Worm (Caenorhabditis elegans) whole organism, young adult: ENCODE data around the gene srx-120.

Source experiments
- F22D6.2 ChIP-seq: sonication (generic microtip); optimal IDR thresholded peaks from 2 replicates; lab custom pipeline; 2016; ENCODE audit warnings: mild to moderate bottlenecking, missing genetic modification characterization, missing compliant biosample characterization
- F49E8.2 ChIP-seq: sonication (generic microtip); optimal IDR thresholded peaks from 3 replicates; lab custom pipeline; 2017; ENCODE audit warnings: missing genetic modification characterization, mild to moderate bottlenecking, missing compliant biosample characterization, antibody characterized with exemption, moderate library complexity; ENCODE audit not compliant: insufficient read depth
- ZK185.1 ChIP-seq: sonication (generic microtip); optimal IDR thresholded peaks from 2 replicates; lab custom pipeline; 2016; ENCODE audit warnings: mild to moderate bottlenecking, missing genetic modification characterization, missing compliant biosample characterization; ENCODE audit not compliant: poor library complexity, severe bottlenecking
- attf-6 ChIP-seq: fragments of 200-800 bp; sonication (Bioruptor generic); IDR thresholded peaks from 2 replicates; pipeline ENCODE4 v1.3.6; 2022; ENCODE audit warnings: missing genetic modification reagents, missing genetic modification characterization, missing compliant biosample characterization
- ceh-79 ChIP-seq: sonication (generic microtip); optimal IDR thresholded peaks from 2 replicates; lab custom pipeline; 2017; ENCODE audit warnings: mild to moderate bottlenecking, missing genetic modification characterization, missing compliant biosample characterization
- hmg-1.2 ChIP-seq: fragments of 200-800 bp; sonication (Bioruptor generic); IDR thresholded peaks from 2 replicates; pipeline ENCODE4 v1.3.6; 2022; ENCODE audit warnings: missing genetic modification reagents, missing genetic modification characterization, missing compliant biosample characterization
- let-526 ChIP-seq: fragments of 200-800 bp; sonication (Bioruptor generic); IDR thresholded peaks from 2 replicates; pipeline ENCODE4 v1.3.6; 2022; ENCODE audit warnings: missing genetic modification reagents, missing genetic modification characterization, missing compliant biosample characterization
- madf-10 ChIP-seq: sonication (generic microtip); optimal IDR thresholded peaks from 2 replicates; lab custom pipeline; 2016; ENCODE audit warnings: mild to moderate bottlenecking, missing genetic modification characterization, missing compliant biosample characterization
- nhr-90 ChIP-seq: sonication (generic microtip); optimal IDR thresholded peaks from 2 replicates; lab custom pipeline; 2016; ENCODE audit warnings: missing genotype, mild to moderate bottlenecking, missing genetic modification characterization, missing compliant biosample characterization
- sea-2 ChIP-seq: fragments of 200-800 bp; sonication (Bioruptor generic); IDR thresholded peaks from 2 replicates; pipeline ENCODE4 v1.3.6; 2022; ENCODE audit warnings: missing genetic modification characterization, missing compliant biosample characterization
- snpc-3.4 ChIP-seq: sonication (generic microtip); optimal IDR thresholded peaks from 2 replicates; lab custom pipeline; 2017; ENCODE audit warnings: missing genetic modification characterization, mild to moderate bottlenecking, missing compliant biosample characterization, antibody characterized with exemption, moderate library complexity, missing genotype, missing genetic modification reagents
- unc-130 ChIP-seq: sonication (generic microtip); optimal IDR thresholded peaks from 2 replicates; lab custom pipeline; 2016; ENCODE audit warnings: missing genetic modification reagents, missing genetic modification characterization, missing compliant biosample characterization

DNA sequence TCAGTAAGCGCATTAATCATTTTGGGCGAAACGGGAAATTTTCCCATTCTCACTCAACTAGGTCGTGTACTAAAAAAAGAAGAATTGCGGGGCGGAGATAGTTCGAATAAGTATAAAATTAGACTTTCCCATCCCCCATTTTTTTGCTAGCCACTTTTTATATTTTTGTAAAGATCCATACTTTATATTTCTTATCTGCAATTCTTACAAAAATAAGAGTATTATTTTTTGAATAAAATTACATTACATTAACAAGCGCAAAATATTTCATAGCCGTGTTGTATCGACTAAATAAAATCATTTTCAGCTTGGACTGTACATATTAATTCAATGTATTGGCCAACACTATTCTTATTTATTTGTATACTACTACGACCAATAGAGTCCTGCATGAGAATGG is 24.5 kb downstream of the srx-120 start, which contains the start of gene F49C5.11:
- no peak for TF ChIP-seq madf-10
- no peak for TF ChIP-seq ZK185.1
- TF ChIP-seq snpc-3.4 (tag; lab: Kevin White, UChicago) = no peak
- TF ChIP-seq nhr-90 (tag; lab: Kevin White, UChicago) = no peak
- no peak for TF ChIP-seq unc-130 (GFP tag; lab: Kevin White, UChicago)
- TF ChIP-seq F49E8.2 (tag; lab: Kevin White, UChicago) = no peak
- no peak for TF ChIP-seq ceh-79 (tag; lab: Kevin White, UChicago)
- no peak for TF ChIP-seq sea-2 (GFP tag; lab: Robert Waterston, UW)
- no peak for TF ChIP-seq F22D6.2 (tag; lab: Kevin White, UChicago)
- no peak for TF ChIP-seq hmg-1.2
- no peak for TF ChIP-seq let-526
- no peak for TF ChIP-seq attf-6 (GFP tag; lab: Robert Waterston, UW)
